Worm (Caenorhabditis elegans) whole organism, dauer: Measurements from ENCODE around the gene R09E10.13.
"Not testable (repeated sequence)": the region's sequence is repeated elsewhere in the genome, so short reads cannot be mapped to it uniquely, and the experiment has no call there.

ENCODE experiments used
- unc-62 ChIP-seq: sonication (generic microtip); optimal IDR thresholded peaks from 2 replicates; lab custom pipeline; 2017; ENCODE audit warnings: missing biosample characterization, missing genetic modification reagents, missing genetic modification characterization

Gene R09E10.13

DNA sequence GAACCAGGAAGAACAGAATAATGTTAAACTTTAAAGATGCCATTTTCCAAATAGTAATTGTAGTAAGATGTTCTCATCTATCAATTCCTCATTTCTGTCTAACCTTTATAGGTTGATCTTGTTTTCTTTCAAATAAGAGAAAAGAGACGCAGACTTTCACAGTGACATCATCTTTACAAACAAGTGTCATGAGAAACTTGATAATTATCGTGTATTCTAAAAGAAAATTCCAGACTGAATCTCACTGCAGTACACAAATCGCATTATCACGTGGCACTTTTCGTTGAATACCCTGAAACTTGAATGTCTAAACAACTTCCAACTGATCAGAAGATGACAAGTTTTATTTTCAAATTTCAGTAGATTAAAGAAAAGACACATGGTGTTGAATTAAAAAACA is at the start of gene R09E10.13:
Gene R09E10.13, minus strand, starts transcription at position 61 of the 400 bp plus-strand sequence.
- no peak for TF ChIP-seq unc-62 (GFP tag; lab: Kevin White, UChicago)

DNA sequence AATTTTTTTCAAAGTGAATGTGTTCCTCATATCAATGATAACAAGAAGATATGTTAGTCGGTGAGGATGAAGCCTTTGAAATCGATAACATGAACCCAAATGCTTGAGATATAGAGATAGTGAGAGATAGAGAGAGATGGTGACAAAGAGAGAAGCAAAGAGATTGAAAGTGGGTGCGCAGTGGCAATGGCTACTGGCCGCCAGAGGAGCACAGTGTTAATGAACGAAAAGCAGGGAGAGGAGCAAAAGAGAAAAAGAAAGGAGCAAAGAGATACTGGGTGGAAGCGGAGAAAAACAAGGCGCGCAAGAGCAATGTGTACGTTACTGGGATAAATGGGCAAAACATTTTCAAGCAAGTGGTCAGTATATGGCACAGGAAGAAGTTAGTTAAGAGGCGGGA is 49.7 kb upstream of the R09E10.13 start:
- TF ChIP-seq unc-62 (GFP tag; lab: Kevin White, UChicago), result no peak

- TF ChIP-seq unc-62 (GFP tag; lab: Kevin White, UChicago), result no peak
These were observed 47.4 kb upstream of the R09E10.13 start for ce11 chrIV:10342361-10342706.

DNA sequence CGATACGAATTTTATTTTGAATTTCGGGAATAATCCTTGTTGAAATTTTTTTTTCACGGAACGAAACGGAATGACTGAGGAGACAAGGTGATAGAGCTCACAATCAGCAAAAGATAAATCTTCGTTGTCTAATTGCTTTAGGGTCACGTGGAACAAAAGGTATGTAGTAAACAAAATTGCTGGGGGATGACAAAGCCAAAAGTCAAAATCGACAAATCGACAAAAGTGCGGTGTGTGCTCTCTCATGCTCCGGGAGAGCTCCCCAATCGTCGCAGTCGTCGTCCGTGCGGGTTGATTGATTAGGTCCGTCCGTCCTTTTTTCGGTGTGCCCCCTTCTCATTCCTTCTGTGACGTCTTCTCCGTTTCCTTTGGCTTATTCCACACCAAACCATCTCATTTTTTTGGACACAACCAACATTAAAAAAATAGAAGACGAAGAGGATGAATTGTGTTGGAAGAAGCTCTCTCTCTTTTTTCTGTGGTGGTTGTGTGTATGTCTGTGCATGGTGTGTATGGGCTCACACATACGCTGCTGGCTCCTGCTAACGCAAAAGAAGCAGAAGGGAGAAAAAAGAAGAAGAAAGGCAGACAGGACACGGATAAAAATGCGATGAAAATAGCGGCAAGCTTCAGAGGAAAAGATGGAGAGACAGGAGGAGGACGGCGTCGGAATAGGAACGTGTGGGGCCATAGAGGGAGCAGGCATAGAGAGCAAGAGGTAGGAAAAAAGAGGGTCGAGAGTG is 46.8 kb upstream of the R09E10.13 start:
- no peak for TF ChIP-seq unc-62 (GFP tag; lab: Kevin White, UChicago)

DNA sequence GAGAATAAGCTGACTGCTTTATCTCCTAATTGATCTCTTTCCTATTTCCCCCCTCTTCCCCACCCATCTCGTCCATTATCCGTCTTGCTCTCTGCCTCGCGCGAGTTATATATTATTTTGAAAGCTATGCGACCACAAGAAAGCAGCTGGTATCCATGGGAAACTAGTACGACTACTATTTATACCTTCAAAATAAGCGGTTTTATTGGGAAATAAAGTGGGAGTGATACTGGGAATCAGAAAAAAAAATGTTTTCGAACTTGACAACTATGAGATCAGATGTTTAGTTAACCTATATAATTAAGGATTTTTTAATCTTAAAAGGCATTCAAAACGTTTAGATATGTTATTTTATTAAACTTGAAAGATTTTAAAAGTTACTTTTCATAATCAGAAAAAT is 44.8 kb upstream of the R09E10.13 start:
- TF ChIP-seq unc-62 (GFP tag; lab: Kevin White, UChicago), result no peak

DNA sequence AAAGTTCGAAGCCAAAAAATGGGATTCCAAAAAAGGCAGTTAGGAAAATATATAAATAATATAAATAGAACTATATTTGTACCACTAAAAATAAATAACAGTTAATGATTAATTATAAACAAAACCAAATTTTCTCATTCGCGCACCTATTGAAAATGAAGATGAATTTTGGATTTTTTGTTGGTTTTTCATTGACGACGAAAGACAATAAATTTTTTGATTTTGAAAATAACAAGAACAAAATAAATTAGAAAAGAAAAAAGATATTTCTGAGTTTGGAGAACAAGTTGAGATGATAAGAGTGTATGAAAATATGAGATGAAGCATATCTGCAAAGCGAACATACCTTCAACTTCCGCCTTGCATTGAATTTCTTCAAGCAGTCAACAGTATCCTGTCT is 42.3 kb upstream of the R09E10.13 start:
- TF ChIP-seq unc-62 (GFP tag; lab: Kevin White, UChicago), result no peak

ce11 chrIV:10331882-10332281 is 36.9 kb upstream of the R09E10.13 start:
- no peak for TF ChIP-seq unc-62 (GFP tag; lab: Kevin White, UChicago)

DNA sequence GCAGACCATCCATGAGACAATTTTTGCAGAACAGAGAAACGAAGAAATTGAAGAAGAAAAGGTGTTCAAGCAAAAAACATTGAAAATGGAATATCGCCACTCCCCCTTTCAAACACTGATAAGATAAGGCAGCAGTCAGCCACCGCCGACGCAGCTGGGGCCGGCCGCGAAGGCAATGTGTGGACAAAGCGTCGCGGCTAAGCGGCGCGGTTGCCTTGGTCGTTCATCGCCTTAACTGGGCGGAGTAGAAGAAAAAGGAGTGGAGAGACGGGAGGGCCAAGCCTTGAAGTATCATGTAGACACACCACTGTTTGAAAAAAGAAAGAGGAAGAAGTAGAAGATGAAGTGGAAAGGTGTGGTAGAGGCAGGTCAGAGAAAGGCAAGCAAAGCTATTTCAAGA is 36.0 kb upstream of the R09E10.13 start:
- TF ChIP-seq unc-62 (GFP tag; lab: Kevin White, UChicago), result no peak

- TF ChIP-seq unc-62 (GFP tag; lab: Kevin White, UChicago), result not testable (repeated sequence)
These were observed 27.7 kb upstream of the R09E10.13 start, which contains the start of gene R09E10.1 for ce11 chrIV:10322650-10323049. R09E10.1 (minus strand) TSS chrIV:10322750.

DNA sequence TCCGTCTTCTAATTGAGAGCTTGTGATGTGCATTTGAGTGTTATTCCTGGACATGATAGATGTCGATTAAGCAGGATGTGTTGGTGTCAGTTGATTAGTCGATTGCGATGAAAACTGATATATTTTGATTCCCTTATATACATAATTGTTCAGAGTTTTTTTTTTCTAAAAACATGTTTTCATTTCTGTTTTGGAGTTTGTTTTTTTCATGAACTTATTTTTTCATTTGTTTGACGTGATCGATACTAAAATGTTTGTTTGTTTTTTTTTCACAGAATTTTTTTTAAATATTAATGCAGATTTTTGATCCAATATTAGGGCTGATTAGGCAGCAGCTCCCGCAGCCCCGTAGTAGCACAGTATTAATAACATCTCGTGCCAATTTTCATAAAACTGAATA is 23.3 kb upstream of the R09E10.13 start, which contains the start of gene R09E10.2:
Gene R09E10.2, minus strand, starts transcription at position 101 of the 400 bp plus-strand sequence.
- TF ChIP-seq unc-62 (GFP tag; lab: Kevin White, UChicago), result no peak

DNA sequence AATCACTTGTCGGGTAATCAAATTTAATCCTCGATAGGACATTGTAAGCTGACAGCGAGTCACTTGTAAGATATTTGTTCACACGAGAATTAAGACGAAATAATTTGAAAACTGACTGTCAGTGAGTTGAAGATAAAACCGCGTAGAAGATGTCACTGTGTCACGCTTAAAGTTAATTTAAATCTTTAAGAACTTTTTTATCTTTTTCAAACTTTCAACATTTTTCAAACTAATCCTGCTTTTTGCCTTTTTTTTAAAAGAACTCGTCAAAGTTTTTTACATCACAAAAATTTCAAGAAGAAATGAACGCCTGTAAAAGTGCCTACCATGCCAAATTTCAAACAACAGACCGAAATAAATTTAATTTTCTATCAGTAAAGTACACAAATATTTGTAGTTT is 18.6 kb upstream of the R09E10.13 start, which contains the start of gene acs-18:
Gene acs-18, minus strand, starts transcription at position 101 of the 400 bp plus-strand sequence.
- no peak for TF ChIP-seq unc-62 (GFP tag; lab: Kevin White, UChicago)

DNA sequence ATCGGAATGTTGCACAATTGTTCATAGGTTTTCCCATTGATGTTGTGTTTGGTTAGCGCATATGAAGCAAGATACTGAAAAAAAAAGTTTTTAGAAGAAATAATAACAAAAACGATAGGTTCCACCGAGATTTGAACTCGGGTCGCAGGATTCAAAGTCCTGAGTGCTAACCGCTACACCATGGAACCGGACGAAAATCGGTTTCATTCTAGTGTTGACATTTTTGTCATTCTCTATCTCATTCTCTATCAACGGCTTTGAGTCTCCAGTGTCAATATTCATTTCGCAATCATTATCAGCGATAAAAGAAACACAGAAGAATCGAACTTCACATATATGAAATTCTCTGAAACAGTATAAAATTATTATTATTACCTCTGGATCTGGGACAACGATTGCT is 16.2 kb upstream of the R09E10.13 start:
- TF ChIP-seq unc-62 (GFP tag; lab: Kevin White, UChicago), result no peak

ce11 chrIV:10310329-10310728 is 15.4 kb upstream of the R09E10.13 start, which contains the start of gene R09E10.8:
R09E10.8 (minus strand) TSS chrIV:10310429.
- no peak for TF ChIP-seq unc-62 (GFP tag; lab: Kevin White, UChicago)

DNA sequence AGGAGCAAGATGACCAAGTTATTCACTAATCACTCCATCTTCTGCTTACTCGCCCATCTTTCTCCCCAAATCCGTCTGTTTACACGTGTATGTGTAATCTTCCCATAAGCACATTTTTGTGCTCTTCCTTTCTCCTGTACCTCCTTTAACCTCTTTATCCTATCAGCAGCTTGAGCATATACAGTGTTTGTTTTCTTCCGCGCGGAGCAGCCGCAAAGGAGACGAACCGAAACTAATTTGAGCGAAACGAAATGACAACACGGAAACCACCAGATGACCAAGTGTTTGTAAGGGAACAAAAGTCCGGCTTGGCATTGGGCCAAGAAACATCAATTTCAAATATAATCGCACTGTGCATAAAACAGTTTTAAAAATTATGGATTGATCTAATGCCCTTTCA is 9.4 kb upstream of the R09E10.13 start:
- TF ChIP-seq unc-62 (GFP tag; lab: Kevin White, UChicago), result no peak

- TF ChIP-seq unc-62 (GFP tag; lab: Kevin White, UChicago), result no peak
These were observed 7.3 kb upstream of the R09E10.13 start, which contains the start of gene R09E10.5 for ce11 chrIV:10302203-10302602. R09E10.5 (minus strand) TSS chrIV:10302303.

DNA sequence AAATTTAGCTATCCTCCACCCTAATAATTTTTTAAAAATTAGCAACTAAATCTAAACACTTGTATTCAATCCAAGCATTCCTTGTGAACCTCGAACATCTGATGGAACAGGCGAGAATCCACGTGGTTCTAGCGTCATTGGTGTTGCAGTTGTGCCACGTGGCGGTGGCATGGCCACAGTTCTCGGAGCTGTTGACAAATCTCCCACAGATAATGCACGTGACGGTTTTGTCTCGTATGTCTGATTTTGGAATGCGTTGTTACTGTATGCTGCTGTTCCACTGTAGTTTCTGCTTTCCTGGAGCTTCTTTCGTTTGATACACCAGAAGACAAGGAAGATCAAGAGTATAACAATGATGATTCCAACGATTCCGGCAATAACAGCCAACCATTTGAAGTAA is 1.1 kb upstream of the R09E10.13 start:
- TF ChIP-seq unc-62 (GFP tag; lab: Kevin White, UChicago), result no peak

- no peak for TF ChIP-seq unc-62 (GFP tag; lab: Kevin White, UChicago)
These were observed 914 bp downstream of the R09E10.13 start, which contains the start of gene R09E10.6 for ce11 chrIV:10294030-10294429. R09E10.6 (minus strand) TSS chrIV:10294130.
